Fruit fly (Drosophila melanogaster): ENCODE measurements around the gene CG10431.

Gene CG10431

DNA sequence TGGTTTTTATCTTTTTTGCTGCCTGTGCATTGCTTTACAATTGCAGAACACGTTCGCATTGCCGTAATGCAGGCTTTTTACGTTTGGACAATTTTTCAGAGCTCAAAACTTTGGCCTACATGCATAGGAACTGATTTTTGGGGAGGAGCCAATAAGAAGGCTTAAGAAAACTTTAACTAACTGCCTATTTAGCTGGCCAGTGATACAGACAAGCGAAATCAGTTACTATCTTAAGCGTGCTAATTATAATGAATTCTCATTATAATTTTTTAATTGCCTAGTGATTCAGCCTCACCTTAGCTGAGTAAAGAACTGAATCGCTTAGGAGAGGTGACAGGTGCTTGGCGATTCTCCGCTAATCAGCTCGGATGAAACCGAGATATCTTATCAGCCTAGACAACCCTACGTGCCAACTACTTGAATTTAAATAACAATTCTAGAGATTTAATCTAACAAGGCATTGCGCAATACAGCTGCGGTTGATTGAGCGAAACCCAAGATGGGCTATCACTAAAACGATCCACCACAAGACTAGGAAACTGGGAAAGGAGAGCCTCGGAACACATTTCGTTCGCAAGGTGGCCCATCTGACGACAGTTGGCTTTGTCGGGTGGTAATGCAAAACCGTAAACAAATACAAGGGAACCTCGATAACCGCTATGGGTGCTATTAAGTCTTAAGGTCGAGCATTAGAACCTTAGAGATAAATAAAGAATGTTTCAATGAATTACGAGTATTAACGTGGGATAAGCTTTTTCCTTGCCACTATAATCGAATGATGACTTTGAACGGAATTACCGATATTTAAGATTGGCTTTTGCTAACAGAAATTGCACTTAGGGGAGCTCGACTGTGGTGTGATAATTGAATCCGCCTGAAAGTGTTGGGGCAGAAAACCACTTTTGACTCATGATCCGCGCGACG lies 11.0 kb downstream of the CG10431 start:
- TF ChIP-seq CG15710 (tag; optimal IDR thresholded peaks at IDR 0.05) (peak; percentile 12), CG9948 (tag; optimal IDR thresholded peaks at IDR 0.05) (no peak), CG10348 (GFP tag; IDR thresholded peaks at IDR 0.05) (no peak), rn (GFP tag; IDR thresholded peaks at IDR 0.05) (no peak), CG14655 (GFP tag; optimal IDR thresholded peaks at IDR 0.05) (peak; percentile 36), gl (tag; optimal IDR thresholded peaks at IDR 0.05) (no peak), CG8159 (tag; optimal IDR thresholded peaks at IDR 0.05) (peak; percentile 9), CG8301 (tag; optimal IDR thresholded peaks at IDR 0.05) (peak; percentile 9), Pif1A (GFP tag; optimal IDR thresholded peaks at IDR 0.05) (peak; percentile 6), fd96Ca (GFP tag; IDR thresholded peaks at IDR 0.05) (no peak), CG32121 (GFP tag; IDR thresholded peaks at IDR 0.05) (no peak)

DNA sequence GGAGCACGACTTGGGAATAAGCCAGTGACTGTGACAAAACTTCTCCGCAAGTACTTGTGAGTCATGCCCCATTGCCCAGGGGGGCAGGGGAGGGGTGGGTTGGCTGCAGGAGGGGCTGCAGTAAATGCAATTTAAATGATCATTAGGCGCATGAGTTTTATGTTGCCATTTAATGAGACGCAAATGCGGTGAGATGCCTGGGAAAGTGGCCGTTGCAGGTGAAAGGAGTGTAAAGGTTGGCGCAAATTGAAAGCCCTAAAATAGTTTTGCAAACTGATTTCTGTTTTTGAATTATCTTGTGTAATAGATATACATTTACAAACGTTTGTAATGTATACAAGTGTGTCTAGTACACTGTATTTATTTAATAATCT lies 11.6 kb downstream of the CG10431 start:
- TF ChIP-seq CG8301 (tag; optimal IDR thresholded peaks at IDR 0.05): no peak
- TF ChIP-seq Snoo (tag; optimal IDR thresholded peaks at IDR 0.05): no peak
- TF ChIP-seq fd96Ca (GFP tag; IDR thresholded peaks at IDR 0.05): no peak
- no peak for TF ChIP-seq CG34367 (tag; optimal IDR thresholded peaks at IDR 0.05)
- no peak for TF ChIP-seq rn (GFP tag; IDR thresholded peaks at IDR 0.05)
- no peak for TF ChIP-seq CG15710 (tag; optimal IDR thresholded peaks at IDR 0.05)
- TF ChIP-seq CG8159 (tag; optimal IDR thresholded peaks at IDR 0.05): no peak
- TF ChIP-seq CG32121 (GFP tag; IDR thresholded peaks at IDR 0.05): no peak
- no peak for TF ChIP-seq gl (tag; optimal IDR thresholded peaks at IDR 0.05)
- TF ChIP-seq Ets98B (GFP tag; IDR thresholded peaks at IDR 0.05): no peak
- no peak for TF ChIP-seq CG17806 (tag; optimal IDR thresholded peaks at IDR 0.05)
- no peak for TF ChIP-seq CG4496 (GFP tag; IDR thresholded peaks at IDR 0.05)
- no peak for TF ChIP-seq CG14655 (GFP tag; optimal IDR thresholded peaks at IDR 0.05)
- no peak for TF ChIP-seq EcR (GFP tag; optimal IDR thresholded peaks at IDR 0.05)
- TF ChIP-seq Pif1B (GFP tag; optimal IDR thresholded peaks at IDR 0.05): no peak

DNA sequence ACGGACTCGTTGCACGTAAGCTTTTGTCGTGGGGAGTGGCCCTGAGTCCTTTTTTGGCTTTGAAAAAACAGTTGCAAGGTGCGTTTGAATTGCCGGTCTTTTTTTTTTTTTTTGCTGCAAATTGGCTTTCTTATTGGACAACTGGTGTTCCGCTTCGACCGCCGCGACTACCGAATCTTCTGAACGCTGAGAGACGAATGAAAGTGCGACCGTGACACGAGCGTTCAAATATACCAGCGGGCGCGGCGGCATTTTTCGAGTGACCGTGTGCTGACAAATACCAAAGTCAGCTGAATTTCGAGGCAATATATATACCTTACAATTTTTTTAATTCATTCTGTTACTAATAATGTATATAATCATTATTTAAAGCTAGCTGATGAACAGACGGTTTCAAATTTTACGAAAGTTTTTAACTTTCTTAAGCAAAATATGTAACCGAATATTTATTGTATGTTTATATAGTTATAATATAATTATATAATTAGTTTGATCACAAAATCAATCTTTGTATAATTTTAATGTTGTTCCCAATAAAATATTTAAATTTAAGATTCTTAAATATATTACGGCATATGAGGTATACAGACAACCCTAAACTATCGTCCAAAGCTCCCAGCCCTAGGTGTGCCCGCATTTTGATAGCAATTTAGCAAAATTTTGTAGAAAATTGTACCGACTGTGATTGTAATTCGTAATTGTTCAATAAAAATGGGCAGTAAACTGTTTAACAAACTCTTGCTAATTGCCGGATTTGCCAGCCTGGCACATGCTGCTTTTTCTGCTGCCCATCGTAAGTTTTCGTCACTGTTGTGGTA lies 12.8 kb downstream of the CG10431 start, which contains the start of the genes Swip-1 and EMC5:
Gene Swip-1 (minus strand): TSS at position 203 of the 818 bp plus-strand sequence.
Gene EMC5 (plus strand): TSS at position 630 of the 818 bp plus-strand sequence.
- TF ChIP-seq CG17806 (tag; optimal IDR thresholded peaks at IDR 0.05) (peak; percentile 32), CG12605 (GFP tag; IDR thresholded peaks at IDR 0.05) (no peak), CG8159 (tag; optimal IDR thresholded peaks at IDR 0.05) (peak; percentile 68), CG8301 (tag; optimal IDR thresholded peaks at IDR 0.05) (no peak), CG9948 (tag; optimal IDR thresholded peaks at IDR 0.05) (peak; percentile 31), CG4496 (GFP tag; IDR thresholded peaks at IDR 0.05) (peak; percentile 39; the same call in 1 of the 3 replicates), Snoo (tag; optimal IDR thresholded peaks at IDR 0.05) (no peak), rn (GFP tag; IDR thresholded peaks at IDR 0.05) (0 out of 2 replicates have a peak, but pooled peaks have one; percentile 9), D1 (tag; optimal IDR thresholded peaks at IDR 0.05) (peak; percentile 16), Ets98B (GFP tag; IDR thresholded peaks at IDR 0.05) (peak; percentile 38; the same call in 1 of the 2 replicates), CG32121 (GFP tag; IDR thresholded peaks at IDR 0.05) (no peak; the same call in 1 of the 2 replicates), CG34367 (tag; optimal IDR thresholded peaks at IDR 0.05) (peak; percentile 31), Pif1A (GFP tag; optimal IDR thresholded peaks at IDR 0.05) (peak; percentile 23), CG13204 (GFP tag; optimal IDR thresholded peaks at IDR 0.05) (no peak), CG15710 (tag; optimal IDR thresholded peaks at IDR 0.05) (peak; percentile 61), CG14655 (GFP tag; optimal IDR thresholded peaks at IDR 0.05) (peak; percentile 50), fd96Ca (GFP tag; IDR thresholded peaks at IDR 0.05) (0 out of 3 replicates have a peak, but pooled peaks have one; percentile 36), Pif1B (GFP tag; optimal IDR thresholded peaks at IDR 0.05) (peak; percentile 2)

DNA sequence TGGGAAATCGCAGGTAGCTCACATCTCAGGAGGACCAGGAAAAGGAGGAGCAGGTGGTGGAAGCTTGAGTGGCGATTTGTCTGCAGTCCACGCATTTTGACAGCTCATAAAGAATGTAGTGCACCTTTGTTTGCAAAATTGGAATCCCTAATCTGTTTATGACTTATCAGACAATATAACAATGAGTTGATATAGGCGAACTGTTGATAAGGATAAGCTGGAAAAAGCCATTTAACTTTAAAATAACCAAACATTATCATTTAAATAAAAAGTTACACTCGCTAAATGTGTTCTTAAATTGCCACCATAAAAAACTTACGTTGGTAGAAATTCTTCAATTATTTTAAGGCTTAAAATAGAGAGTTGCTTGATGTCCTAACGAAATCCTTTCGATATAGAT lies 15.6 kb downstream of the CG10431 start, which contains the start of gene CG15170:
Gene CG15170 (minus strand): TSS at position 101 of the 400 bp plus-strand sequence.
- no peak for TF ChIP-seq Ets98B (GFP tag; IDR thresholded peaks at IDR 0.05)
- TF ChIP-seq CG4496 (GFP tag; IDR thresholded peaks at IDR 0.05): no peak
- TF ChIP-seq CG8301 (tag; optimal IDR thresholded peaks at IDR 0.05): no peak
- TF ChIP-seq CG12605 (GFP tag; IDR thresholded peaks at IDR 0.05): no peak
- TF ChIP-seq CG15710 (tag; optimal IDR thresholded peaks at IDR 0.05): no peak
- no peak for TF ChIP-seq fd96Ca (GFP tag; IDR thresholded peaks at IDR 0.05)
- no peak for TF ChIP-seq CG32121 (GFP tag; IDR thresholded peaks at IDR 0.05)
- no peak for TF ChIP-seq Snoo (tag; optimal IDR thresholded peaks at IDR 0.05)
- no peak for TF ChIP-seq CG9948 (tag; optimal IDR thresholded peaks at IDR 0.05)
- no peak for TF ChIP-seq CG17806 (tag; optimal IDR thresholded peaks at IDR 0.05)
- no peak for TF ChIP-seq CG10348 (GFP tag; IDR thresholded peaks at IDR 0.05)
- no peak for TF ChIP-seq D1 (tag; optimal IDR thresholded peaks at IDR 0.05)
- no peak for TF ChIP-seq EcR (GFP tag; optimal IDR thresholded peaks at IDR 0.05)
- no peak for TF ChIP-seq CG14655 (GFP tag; optimal IDR thresholded peaks at IDR 0.05)
- no peak for TF ChIP-seq Pif1A (GFP tag; optimal IDR thresholded peaks at IDR 0.05)

DNA sequence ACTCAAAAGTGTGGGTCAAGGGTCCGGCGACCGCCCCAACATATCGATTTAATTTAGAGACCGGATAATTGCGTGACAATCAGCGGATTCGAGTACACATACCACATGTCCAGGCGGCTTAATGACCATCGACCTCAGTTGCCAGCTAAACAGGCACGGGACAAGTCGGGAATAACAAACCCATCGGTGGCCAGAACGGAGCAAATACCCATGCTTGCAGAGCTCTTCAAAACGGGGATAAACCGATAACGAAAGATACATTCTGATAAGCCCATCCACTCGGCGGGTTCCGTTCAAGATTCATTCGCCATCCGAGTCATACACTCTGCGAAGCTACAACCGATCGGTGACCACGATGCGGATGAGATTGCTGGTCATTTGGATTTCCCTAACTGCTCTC lies 16.2 kb downstream of the CG10431 start, which contains the start of gene CG15169:
Gene CG15169 (plus strand): TSS at position 301 of the 400 bp plus-strand sequence.
- TF ChIP-seq Ets98B (GFP tag; IDR thresholded peaks at IDR 0.05): no peak
- TF ChIP-seq gl (tag; optimal IDR thresholded peaks at IDR 0.05): no peak
- peak; percentile 17 for TF ChIP-seq EcR (GFP tag; optimal IDR thresholded peaks at IDR 0.05)
